Worm (Caenorhabditis elegans) whole organism, young adult: ENCODE results near the gene egl-2.

Experiments
- F57C9.4 ChIP-seq: sonication (generic microtip); optimal IDR thresholded peaks from 2 replicates; lab custom pipeline; 2017; ENCODE audit warnings: mild to moderate bottlenecking, missing genetic modification characterization, missing compliant biosample characterization
- ZK185.1 ChIP-seq: sonication (generic microtip); optimal IDR thresholded peaks from 2 replicates; lab custom pipeline; 2016; ENCODE audit warnings: mild to moderate bottlenecking, missing genetic modification characterization, missing compliant biosample characterization; ENCODE audit not compliant: poor library complexity, severe bottlenecking
- attf-5 ChIP-seq: fragments of 200-800 bp; sonication (Bioruptor generic); optimal IDR thresholded peaks from 2 replicates; lab custom pipeline; 2018; ENCODE audit warnings: mild to moderate bottlenecking, missing genetic modification characterization, missing compliant biosample characterization
- nhr-90 ChIP-seq: sonication (generic microtip); optimal IDR thresholded peaks from 2 replicates; lab custom pipeline; 2016; ENCODE audit warnings: missing genotype, mild to moderate bottlenecking, missing genetic modification characterization, missing compliant biosample characterization
- zfh-2 ChIP-seq: fragments of 200-800 bp; sonication (Bioruptor generic); conservative IDR thresholded peaks from 2 replicates; pipeline ENCODE4 v1.3.6; 2022; ENCODE audit warnings: missing genetic modification reagents, missing genetic modification characterization, missing compliant biosample characterization

DNA sequence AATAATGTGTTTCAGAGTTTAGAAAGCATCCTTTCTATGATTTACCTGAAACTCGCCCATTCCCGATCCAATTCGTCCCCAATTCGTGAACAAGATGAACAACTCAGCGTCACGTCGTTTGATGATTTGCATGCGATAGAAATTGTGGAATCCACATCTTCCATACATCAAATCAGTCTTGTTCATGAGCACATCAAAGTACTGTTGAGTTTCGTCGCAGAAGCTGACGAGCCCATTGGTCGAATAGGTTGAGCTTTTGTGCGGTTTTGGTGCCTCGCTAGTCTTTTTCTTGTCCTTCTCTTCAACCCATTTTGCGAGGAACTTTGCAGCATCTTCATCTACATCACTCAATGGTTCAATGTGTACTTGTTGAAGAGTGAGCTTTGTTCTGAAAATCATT is 21.2 kb downstream of the egl-2 start:
- TF ChIP-seq nhr-90, result no peak
- no peak for TF ChIP-seq ZK185.1 (tag; lab: Kevin White, UChicago)
- no peak for TF ChIP-seq attf-5 (GFP tag; lab: Kevin White, UChicago)
- no peak for TF ChIP-seq zfh-2 (GFP tag; lab: Robert Waterston, UW)
- no peak for TF ChIP-seq F57C9.4
